Fruit fly (Drosophila melanogaster) Kc167 (cell line): ENCODE data around the gene CG15439.

Source experiments
- Myc ChIP-seq: fragments of >200 bp; optimal IDR thresholded peaks from 2 replicates; lab custom pipeline; 2017; ENCODE audit warnings: missing external identifiers
- Sin3A ChIP-seq: fragments of >200 bp; optimal IDR thresholded peaks from 2 replicates; lab custom pipeline; 2018; ENCODE audit warnings: missing external identifiers
- ttk ChIP-seq: sonication (Bioruptor generic); optimal IDR thresholded peaks from 2 replicates; lab custom pipeline; 2017; ENCODE audit warnings: missing external identifiers

- TF ChIP-seq Sin3A (lab: Kevin White, UChicago) = no peak
- TF ChIP-seq ttk = no peak
- TF ChIP-seq Myc (lab: Kevin White, UChicago) = no peak
Observed at dm6 chr2L:4463323-4463722, 10.5 kb upstream of the CG15439 start, which contains the start of the genes CG15443 and Paris.
